Comparison of ENCODE assay signal across 4 worm cellular contexts in genomic region chrIV:2032946-2033411, ce11.
TF ChIP-seq lines count a peak whose summit lies in the region.

Gene cpsf-1, minus strand, starts transcription at chrIV:2032996.

TF ChIP-seq in whole organism, L2 larva, 48 proteins besides CTCF, POLR2A, EP300 and RAD21 (continues in another document):
- TF ChIP-seq sma-3 (GFP tag; optimal IDR thresholded peaks at IDR 0.05; lab: Kevin White, UChicago) (peak; percentile 87), unc-39 (tag; optimal IDR thresholded peaks at IDR 0.05; lab: Kevin White, UChicago) (no peak), blmp-1 (tag; optimal IDR thresholded peaks at IDR 0.05; lab: Kevin White, UChicago; ENCODE audit: insufficient read depth) (no peak), nhr-12 (tag; optimal IDR thresholded peaks at IDR 0.05; lab: Kevin White, UChicago) (no peak), ceh-16 (tag; optimal IDR thresholded peaks at IDR 0.05; lab: Kevin White, UChicago) (no peak), ztf-4 (tag; optimal IDR thresholded peaks at IDR 0.05; lab: Kevin White, UChicago) (no peak), mdl-1 (tag; optimal IDR thresholded peaks at IDR 0.05; lab: Kevin White, UChicago) (no peak), ama-1 (optimal IDR thresholded peaks at IDR 0.05; lab: Kevin White, UChicago) (no peak), lin-39 (tag; optimal IDR thresholded peaks at IDR 0.05; lab: Kevin White, UChicago) (no peak), nhr-77 (tag; optimal IDR thresholded peaks at IDR 0.05; lab: Kevin White, UChicago) (peak; percentile 48), lin-11 (tag; optimal IDR thresholded peaks at IDR 0.05; lab: Kevin White, UChicago) (peak; percentile 54), fos-1 (tag; optimal IDR thresholded peaks at IDR 0.05; lab: Kevin White, UChicago) (peak; percentile 76), lsy-2 (tag; optimal IDR thresholded peaks at IDR 0.05; lab: Kevin White, UChicago) (peak; percentile 74 to 88), elt-1 (tag; optimal IDR thresholded peaks at IDR 0.05; lab: Kevin White, UChicago) (no peak), nhr-6 (tag; optimal IDR thresholded peaks at IDR 0.05; lab: Kevin White, UChicago) (peak; percentile 59), unc-62 (GFP tag; optimal IDR thresholded peaks at IDR 0.05; lab: Kevin White, UChicago) (no peak), R02D3.7 (tag; optimal IDR thresholded peaks at IDR 0.05; lab: Kevin White, UChicago) (no peak), nhr-23 (tag; optimal IDR thresholded peaks at IDR 0.05; lab: Kevin White, UChicago) (no peak), aly-2 (tag; optimal IDR thresholded peaks at IDR 0.05; lab: Kevin White, UChicago) (no peak), ztf-11 (tag; optimal IDR thresholded peaks at IDR 0.05; lab: Kevin White, UChicago) (no peak), nhr-11 (tag; optimal IDR thresholded peaks at IDR 0.05; lab: Kevin White, UChicago) (no peak), nhr-129 (tag; optimal IDR thresholded peaks at IDR 0.05; lab: Kevin White, UChicago) (peak; percentile 88), nhr-10 (tag; optimal IDR thresholded peaks at IDR 0.05; lab: Kevin White, UChicago) (no peak), gmeb-1 (tag; optimal IDR thresholded peaks at IDR 0.05; lab: Kevin White, UChicago) (peak; percentile 82)

TF ChIP-seq in whole organism, L4 larva, 104 proteins besides CTCF, POLR2A, EP300 and RAD21 (continues in another document):
- TF ChIP-seq ztf-11 (tag; optimal IDR thresholded peaks at IDR 0.05; lab: Kevin White, UChicago) (no peak), ceh-44 (GFP tag; IDR thresholded peaks at IDR 0.05; lab: Robert Waterston, UW) (0 out of 2 replicates have a peak, but pooled peaks have one; percentile 50), lin-38 (GFP tag; IDR thresholded peaks at IDR 0.05; lab: Robert Waterston, UW) (peak; percentile 98), F44E2.7 (GFP tag; IDR thresholded peaks at IDR 0.05; lab: Robert Waterston, UW) (no peak), Y105C5A.15 (GFP tag; IDR thresholded peaks at IDR 0.05; lab: Robert Waterston, UW) (no peak), dpl-1 (GFP tag; optimal IDR thresholded peaks at IDR 0.05; lab: Kevin White, UChicago) (peak; percentile 74), lsy-2 (tag; optimal IDR thresholded peaks at IDR 0.05; lab: Kevin White, UChicago) (peak; percentile 51 to 90), attf-4 (tag; optimal IDR thresholded peaks at IDR 0.05; lab: Kevin White, UChicago) (no peak), nhr-48 (tag; optimal IDR thresholded peaks at IDR 0.05; lab: Kevin White, UChicago) (no peak), daf-16 (GFP tag; optimal IDR thresholded peaks at IDR 0.05; lab: Kevin White, UChicago) (no peak), daf-16 (tag; optimal IDR thresholded peaks at IDR 0.05; lab: Kevin White, UChicago) (no peak), lin-13 (GFP tag; optimal IDR thresholded peaks at IDR 0.05; lab: Kevin White, UChicago) (peak; percentile 85), Y75B8A.6 (GFP tag; IDR thresholded peaks at IDR 0.05; lab: Robert Waterston, UW) (no peak), F49E8.2 (tag; optimal IDR thresholded peaks at IDR 0.05; lab: Kevin White, UChicago; ENCODE audit: borderline replicate concordance) (no peak), nhr-42 (GFP tag; IDR thresholded peaks at IDR 0.05; lab: Robert Waterston, UW) (no peak), rbr-2 (tag; optimal IDR thresholded peaks at IDR 0.05; lab: Kevin White, UChicago) (peak; percentile 67), mdl-1 (tag; optimal IDR thresholded peaks at IDR 0.05; lab: Kevin White, UChicago) (peak in 1 of 2 experiments; percentile 23), unc-130 (GFP tag; optimal IDR thresholded peaks at IDR 0.05; lab: Kevin White, UChicago) (peak; percentile 81), egl-27 (tag; optimal IDR thresholded peaks at IDR 0.05; lab: Kevin White, UChicago) (no peak), pha-4 (GFP tag; IDR thresholded peaks at IDR 0.05; lab: Robert Waterston, UW) (0 out of 2 replicates have a peak, but pooled peaks have one; percentile 27), pha-4 (tag; optimal IDR thresholded peaks at IDR 0.05; lab: Kevin White, UChicago) (peak; percentile 20), lin-15B (tag; optimal IDR thresholded peaks at IDR 0.05; lab: Kevin White, UChicago) (peak; percentile 78), nhr-11 (tag; optimal IDR thresholded peaks at IDR 0.05; lab: Kevin White, UChicago) (peak; percentile 83), lin-29 (GFP tag; IDR thresholded peaks at IDR 0.05; lab: Robert Waterston, UW) (no peak)

TF ChIP-seq in whole organism, late embryonic, 69 proteins besides CTCF, POLR2A, EP300 and RAD21 (continues in another document):
- TF ChIP-seq K02D7.2 (tag; optimal IDR thresholded peaks at IDR 0.05; lab: Kevin White, UChicago) (peak; percentile 41), nhr-11 (tag; optimal IDR thresholded peaks at IDR 0.05; lab: Kevin White, UChicago) (no peak), pros-1 (tag; optimal IDR thresholded peaks at IDR 0.05; lab: Kevin White, UChicago) (no peak), ama-1 (optimal IDR thresholded peaks at IDR 0.05; lab: Kevin White, UChicago) (no peak), lim-6 (tag; optimal IDR thresholded peaks at IDR 0.05; lab: Kevin White, UChicago) (peak; percentile 80), ceh-6 (GFP tag; optimal IDR thresholded peaks at IDR 0.05; lab: Kevin White, UChicago) (no peak), ceh-22 (tag; optimal IDR thresholded peaks at IDR 0.05; lab: Kevin White, UChicago) (no peak), elt-4 (tag; optimal IDR thresholded peaks at IDR 0.05; lab: Kevin White, UChicago) (no peak), che-1 (tag; optimal IDR thresholded peaks at IDR 0.05; lab: Kevin White, UChicago) (no peak), ahr-1 (tag; optimal IDR thresholded peaks at IDR 0.05; lab: Kevin White, UChicago) (peak; percentile 64), unc-42 (tag; optimal IDR thresholded peaks at IDR 0.05; lab: Kevin White, UChicago) (peak; percentile 76), odd-2 (tag; optimal IDR thresholded peaks at IDR 0.05; lab: Kevin White, UChicago) (no peak), unc-3 (GFP tag; conservative IDR thresholded peaks at IDR 0.05; lab: Robert Waterston, UW) (peak; percentile 42; the same call in 1 of the 2 replicates), unc-3 (tag; optimal IDR thresholded peaks at IDR 0.05; lab: Kevin White, UChicago) (peak; percentile 5), ceh-30 (tag; optimal IDR thresholded peaks at IDR 0.05; lab: Kevin White, UChicago) (no peak), ceh-34 (tag; optimal IDR thresholded peaks at IDR 0.05; lab: Kevin White, UChicago) (peak; percentile 65), pha-4 (tag; optimal IDR thresholded peaks at IDR 0.05; lab: Kevin White, UChicago) (no peak), fkh-10 (GFP tag; optimal IDR thresholded peaks at IDR 0.05; lab: Kevin White, UChicago) (no peak), fkh-6 (tag; optimal IDR thresholded peaks at IDR 0.05; lab: Kevin White, UChicago) (peak; percentile 62), F13H6.1 (tag; optimal IDR thresholded peaks at IDR 0.05; lab: Kevin White, UChicago) (peak; percentile 78), unc-55 (GFP tag; optimal IDR thresholded peaks at IDR 0.05; lab: Kevin White, UChicago) (peak; percentile 50), ceh-2 (tag; optimal IDR thresholded peaks at IDR 0.05; lab: Kevin White, UChicago) (peak; percentile 84), ceh-14 (tag; optimal IDR thresholded peaks at IDR 0.05; lab: Kevin White, UChicago) (peak; percentile 89), ceh-19 (GFP tag; optimal IDR thresholded peaks at IDR 0.05; lab: Kevin White, UChicago) (peak; percentile 34), dmd-4 (tag; optimal IDR thresholded peaks at IDR 0.05; lab: Kevin White, UChicago; ENCODE audit: borderline replicate concordance) (peak; percentile 69), ztf-16 (tag; optimal IDR thresholded peaks at IDR 0.05; lab: Kevin White, UChicago) (peak; percentile 59)

TF ChIP-seq in whole organism, mixed stage, embryonic, 35 proteins besides CTCF, POLR2A, EP300 and RAD21 (continues in another document):
- TF ChIP-seq sem-2 (GFP tag; optimal IDR thresholded peaks at IDR 0.05; lab: Kevin White, UChicago) (no peak), unc-39 (tag; optimal IDR thresholded peaks at IDR 0.05; lab: Kevin White, UChicago) (no peak), M03D4.4 (tag; optimal IDR thresholded peaks at IDR 0.05; lab: Kevin White, UChicago) (peak; percentile 60), mls-2 (tag; optimal IDR thresholded peaks at IDR 0.05; lab: Kevin White, UChicago) (peak; percentile 46), unc-62 (GFP tag; optimal IDR thresholded peaks at IDR 0.05; lab: Kevin White, UChicago) (no peak), ces-1 (GFP tag; optimal IDR thresholded peaks at IDR 0.05; lab: Kevin White, UChicago) (peak; percentile 69), nhr-12 (tag; optimal IDR thresholded peaks at IDR 0.05; lab: Kevin White, UChicago) (no peak), nhr-2 (tag; optimal IDR thresholded peaks at IDR 0.05; lab: Kevin White, UChicago) (no peak), zip-8 (tag; optimal IDR thresholded peaks at IDR 0.05; lab: Kevin White, UChicago) (no peak), mep-1 (tag; optimal IDR thresholded peaks at IDR 0.05; lab: Kevin White, UChicago) (peak; percentile 93), blmp-1 (tag; optimal IDR thresholded peaks at IDR 0.05; lab: Kevin White, UChicago) (no peak), unc-120 (tag; optimal IDR thresholded peaks at IDR 0.05; lab: Kevin White, UChicago; ENCODE audit: poor library complexity, severe bottlenecking) (no peak), cnd-1 (tag; optimal IDR thresholded peaks at IDR 0.05; lab: Kevin White, UChicago) (peak; percentile 37), ceh-83 (GFP tag; optimal IDR thresholded peaks at IDR 0.05; lab: Kevin White, UChicago) (peak; percentile 67), mab-5 (tag; optimal IDR thresholded peaks at IDR 0.05; lab: Kevin White, UChicago) (no peak), ham-2 (GFP tag; optimal IDR thresholded peaks at IDR 0.05; lab: Kevin White, UChicago) (no peak), sptf-1 (tag; optimal IDR thresholded peaks at IDR 0.05; lab: Kevin White, UChicago) (peak; percentile 74), ceh-39 (tag; optimal IDR thresholded peaks at IDR 0.05; lab: Kevin White, UChicago) (peak; percentile 82), drap-1 (GFP tag; optimal IDR thresholded peaks at IDR 0.05; lab: Kevin White, UChicago) (peak; percentile 29), pha-4 (tag; optimal IDR thresholded peaks at IDR 0.05; lab: Kevin White, UChicago) (peak; percentile 92), ztf-11 (tag; optimal IDR thresholded peaks at IDR 0.05; lab: Kevin White, UChicago) (no peak), tbx-8 (GFP tag; optimal IDR thresholded peaks at IDR 0.05; lab: Kevin White, UChicago) (no peak), nhr-237 (tag; optimal IDR thresholded peaks at IDR 0.05; lab: Kevin White, UChicago) (peak; percentile 76), hlh-1 (tag; optimal IDR thresholded peaks at IDR 0.05; lab: Kevin White, UChicago) (peak; percentile 44), lsy-2 (tag; optimal IDR thresholded peaks at IDR 0.05; lab: Kevin White, UChicago) (peak; percentile 75), elt-1 (tag; optimal IDR thresholded peaks at IDR 0.05; lab: Kevin White, UChicago; ENCODE audit: borderline replicate concordance, insufficient read depth) (no peak), nhr-76 (tag; optimal IDR thresholded peaks at IDR 0.05; lab: Kevin White, UChicago) (no peak), bed-3 (GFP tag; optimal IDR thresholded peaks at IDR 0.05; lab: Kevin White, UChicago) (peak; percentile 12), elt-3 (tag; optimal IDR thresholded peaks at IDR 0.05; lab: Kevin White, UChicago) (no peak), snpc-4 (tag; optimal IDR thresholded peaks at IDR 0.05; lab: Kevin White, UChicago) (no peak)
